Fruit fly (Drosophila melanogaster) whole organism, embryonic: ENCODE results near the gene CG33268.
A peak's percentile ranks its signal among the peaks of the same experiment; 100 is the strongest.

Source experiments
- Asciz ChIP-seq: fragments of 200-800 bp; sonication (Bioruptor generic); optimal IDR thresholded peaks from 2 replicates; lab custom pipeline; 2017; ENCODE audit warnings: missing biosample characterization, mild to moderate bottlenecking, missing genetic modification characterization, missing genetic modification reagents
- Atf-2 ChIP-seq: fragments of 200-800 bp; sonication (Bioruptor generic); optimal IDR thresholded peaks from 2 replicates; lab custom pipeline; 2016; ENCODE audit warnings: missing biosample characterization, missing genetic modification characterization
- Atf6 ChIP-seq: fragments of 200-800 bp; sonication (Bioruptor generic); IDR thresholded peaks from 2 replicates; pipeline ENCODE4 v1.3.6; 2022; ENCODE audit warnings: missing biosample characterization, missing genetic modification characterization
- CG10431 ChIP-seq: fragments of 200-800 bp; sonication (Bioruptor generic); optimal IDR thresholded peaks from 3 replicates; lab custom pipeline; 2018; ENCODE audit warnings: missing biosample characterization, mild to moderate bottlenecking, missing genetic modification characterization
- CG10959 ChIP-seq: fragments of 200-800 bp; sonication (Bioruptor generic); IDR thresholded peaks from 2 replicates; pipeline ENCODE4 v1.3.6; 2022; ENCODE audit warnings: missing biosample characterization, missing genetic modification characterization
- CG11085 ChIP-seq: fragments of 200-800 bp; sonication (Bioruptor generic); IDR thresholded peaks from 2 replicates; pipeline ENCODE4 v1.3.6; 2022; ENCODE audit warnings: missing biosample characterization, missing genetic modification characterization
- CG1647 ChIP-seq: fragments of 200-800 bp; sonication (Bioruptor generic); optimal IDR thresholded peaks from 3 replicates; lab custom pipeline; 2016; ENCODE audit warnings: missing biosample characterization, missing genetic modification characterization
- CG17186 ChIP-seq: fragments of 200-800 bp; sonication (Bioruptor generic); optimal IDR thresholded peaks from 3 replicates; lab custom pipeline; 2017; ENCODE audit warnings: missing biosample characterization, missing genetic modification reagents, missing genetic modification characterization
- CG17385 ChIP-seq: fragments of 200-800 bp; sonication (Bioruptor generic); optimal IDR thresholded peaks from 3 replicates; lab custom pipeline; 2018; ENCODE audit warnings: missing biosample characterization, mild to moderate bottlenecking, missing genetic modification characterization
- CG32532 ChIP-seq: fragments of 200-800 bp; sonication (Bioruptor generic); IDR thresholded peaks from 2 replicates; pipeline ENCODE4 v1.3.6; 2022; ENCODE audit warnings: missing biosample characterization, missing genetic modification characterization
- CG34376 ChIP-seq: fragments of 200-800 bp; sonication (Bioruptor generic); optimal IDR thresholded peaks from 2 replicates; lab custom pipeline; 2018; ENCODE audit warnings: missing biosample characterization, mild to moderate bottlenecking, missing genetic modification characterization
- CG3726 ChIP-seq: fragments of 200-800 bp; sonication (Bioruptor generic); IDR thresholded peaks from 3 replicates; pipeline ENCODE4, ENCODE4 v1.3.6; 2022; ENCODE audit warnings: missing biosample characterization, missing genetic modification characterization
- CG4617 ChIP-seq: fragments of 200-800 bp; sonication (Bioruptor generic); optimal IDR thresholded peaks from 3 replicates; lab custom pipeline; 2016; ENCODE audit warnings: missing biosample characterization, missing genetic modification characterization, borderline replicate concordance
- CG4730 ChIP-seq: fragments of 200-800 bp; sonication (Bioruptor generic); IDR thresholded peaks from 2 replicates; pipeline ENCODE4 v1.3.6; 2022; ENCODE audit warnings: missing biosample characterization, missing genetic modification characterization
- CG4854 ChIP-seq: fragments of 200-800 bp; sonication (Bioruptor generic); optimal IDR thresholded peaks from 2 replicates; lab custom pipeline; 2016; ENCODE audit warnings: missing biosample characterization, missing genetic modification characterization, inconsistent platforms
- CG6689 ChIP-seq: fragments of 200-800 bp; sonication (Bioruptor generic); IDR thresholded peaks from 2 replicates; pipeline ENCODE4 v1.3.6; 2022; ENCODE audit warnings: missing biosample characterization, missing genetic modification characterization
- CG7357 ChIP-seq: fragments of 200-800 bp; sonication (Bioruptor generic); IDR thresholded peaks from 3 replicates; pipeline ENCODE4 v1.3.6; 2022; ENCODE audit warnings: missing biosample characterization, missing genetic modification characterization
- CG8290 ChIP-seq, 3 experiments: fragments of 200-800 bp; sonication (Bioruptor generic); optimal IDR thresholded peaks; 2 replicates each; lab custom pipeline; 2016 to 2019; ENCODE audit warnings: missing biosample characterization in 3 of 3, missing genetic modification characterization in 3 of 3, mild to moderate bottlenecking in 2 of 3, moderate library complexity in 1 of 3
- CG9437 ChIP-seq: fragments of 200-800 bp; sonication (Bioruptor generic); optimal IDR thresholded peaks from 2 replicates; lab custom pipeline; 2018; ENCODE audit warnings: missing biosample characterization, mild to moderate bottlenecking, missing genetic modification characterization
- CHES-1-like ChIP-seq: fragments of 200-800 bp; sonication (Bioruptor generic); optimal IDR thresholded peaks from 2 replicates; lab custom pipeline; 2016; ENCODE audit warnings: missing biosample characterization, missing genetic modification characterization
- Chrac-16 ChIP-seq: fragments of 200-800 bp; sonication (Bioruptor generic); optimal IDR thresholded peaks from 3 replicates; lab custom pipeline; 2016; ENCODE audit warnings: missing biosample characterization, missing genetic modification characterization
- ERR ChIP-seq: fragments of 200-800 bp; sonication (Bioruptor generic); optimal IDR thresholded peaks from 2 replicates; lab custom pipeline; 2016; ENCODE audit warnings: missing biosample characterization, missing genetic modification characterization
- HmgD ChIP-seq: fragments of 200-800 bp; sonication (Bioruptor generic); optimal IDR thresholded peaks from 3 replicates; lab custom pipeline; 2016; ENCODE audit warnings: missing biosample characterization, missing genetic modification characterization
- Jarid2 ChIP-seq: fragments of 200-800 bp; sonication (Bioruptor generic); optimal IDR thresholded peaks from 3 replicates; lab custom pipeline; 2017; ENCODE audit warnings: mild to moderate bottlenecking, missing biosample characterization, missing genetic modification reagents, missing genetic modification characterization
- Mrtf ChIP-seq: fragments of 200-800 bp; sonication (Bioruptor generic); IDR thresholded peaks from 3 replicates; pipeline ENCODE4 v1.3.6; 2022; ENCODE audit warnings: missing biosample characterization, missing genetic modification characterization
- NC2α ChIP-seq: fragments of 200-800 bp; sonication (Bioruptor generic); optimal IDR thresholded peaks from 2 replicates; lab custom pipeline; 2016; ENCODE audit warnings: missing biosample characterization, missing genetic modification characterization
- Neu2 ChIP-seq: fragments of 200-800 bp; sonication (Bioruptor generic); optimal IDR thresholded peaks from 3 replicates; lab custom pipeline; 2016; ENCODE audit warnings: missing biosample characterization, missing genetic modification characterization, borderline replicate concordance
- Opbp ChIP-seq: fragments of 200-800 bp; sonication (Bioruptor generic); IDR thresholded peaks from 3 replicates; pipeline ENCODE4 v1.3.6; 2022; ENCODE audit warnings: missing biosample characterization, missing genetic modification characterization; ENCODE audit not compliant: partially characterized antibody
- Trl ChIP-seq, 3 experiments: fragments of >200 bp in 2 of 3; fragments of 200-800 bp in 1 of 3; sonication (Bioruptor generic) in 1 of 3; optimal IDR thresholded peaks; 2 replicates in 1 of 3; 3 replicates in 2 of 3; lab custom pipeline; 2016 to 2017; ENCODE audit warnings: missing biosample characterization in 1 of 3, missing genetic modification characterization in 1 of 3
- bigmax ChIP-seq: fragments of 200-800 bp; sonication (Bioruptor generic); optimal IDR thresholded peaks from 2 replicates; lab custom pipeline; 2018; ENCODE audit warnings: missing biosample characterization, mild to moderate bottlenecking, missing genetic modification characterization
- cg ChIP-seq: fragments of 200-800 bp; sonication (Bioruptor generic); optimal IDR thresholded peaks from 3 replicates; lab custom pipeline; 2019; ENCODE audit warnings: missing biosample characterization, mild to moderate bottlenecking, missing genetic modification characterization, moderate library complexity
- chif ChIP-seq, 2 experiments: fragments of 200-800 bp; sonication (Bioruptor generic); optimal IDR thresholded peaks; 3 replicates each; lab custom pipeline; 2016; ENCODE audit warnings: missing biosample characterization in 2 of 2, missing genetic modification characterization in 2 of 2
- dmrt99B ChIP-seq: fragments of 200-800 bp; sonication (Bioruptor generic); optimal IDR thresholded peaks from 2 replicates; lab custom pipeline; 2018; ENCODE audit warnings: missing biosample characterization, mild to moderate bottlenecking, missing genetic modification characterization, moderate library complexity
- fd3F ChIP-seq: fragments of 200-800 bp; sonication (Bioruptor generic); optimal IDR thresholded peaks from 2 replicates; lab custom pipeline; 2018; ENCODE audit warnings: missing biosample characterization, mild to moderate bottlenecking, missing genetic modification characterization, moderate library complexity
- h ChIP-seq: fragments of >200 bp; optimal IDR thresholded peaks from 2 replicates; lab custom pipeline; 2017
- ham ChIP-seq: fragments of 200-800 bp; sonication (Bioruptor generic); IDR thresholded peaks from 2 replicates; pipeline ENCODE4 v1.3.6; 2022; ENCODE audit warnings: missing biosample characterization, missing genetic modification characterization
- hth ChIP-seq: fragments of >200 bp; optimal IDR thresholded peaks from 2 replicates; lab custom pipeline; 2017; ENCODE audit warnings: inconsistent platforms
- ind ChIP-seq: fragments of 200-800 bp; sonication (Bioruptor generic); optimal IDR thresholded peaks from 3 replicates; lab custom pipeline; 2016; ENCODE audit warnings: missing biosample characterization, missing genetic modification characterization
- insv ChIP-seq, 2 experiments: fragments of 200-800 bp; sonication (Bioruptor generic); optimal IDR thresholded peaks; 3 replicates each; lab custom pipeline; 2016 to 2018; ENCODE audit warnings: missing biosample characterization in 2 of 2, missing genetic modification characterization in 2 of 2
- odd ChIP-seq: fragments of 200-800 bp; sonication (Bioruptor generic); optimal IDR thresholded peaks from 2 replicates; lab custom pipeline; 2017; ENCODE audit warnings: missing biosample characterization, mild to moderate bottlenecking, missing genetic modification characterization
- onecut ChIP-seq: fragments of 200-800 bp; sonication (Bioruptor generic); IDR thresholded peaks from 2 replicates; pipeline ENCODE4 v1.3.6; 2022; ENCODE audit warnings: missing biosample characterization, missing genetic modification characterization
- sc ChIP-seq, 3 experiments: fragments of >200 bp in 2 of 3; fragments of 200-800 bp in 1 of 3; sonication (Bioruptor generic) in 1 of 3; optimal IDR thresholded peaks; 2 replicates in 2 of 3; 3 replicates in 1 of 3; lab custom pipeline; 2017; ENCODE audit warnings: mild to moderate bottlenecking in 1 of 3, missing biosample characterization in 1 of 3, missing genetic modification characterization in 1 of 3, missing genetic modification reagents in 1 of 3
- sd ChIP-seq: fragments of 200-800 bp; sonication (Bioruptor generic); optimal IDR thresholded peaks from 3 replicates; lab custom pipeline; 2018; ENCODE audit warnings: missing biosample characterization, mild to moderate bottlenecking, missing genetic modification characterization, moderate library complexity
- sima ChIP-seq: fragments of 200-800 bp; sonication (Bioruptor generic); optimal IDR thresholded peaks from 2 replicates; lab custom pipeline; 2016; ENCODE audit warnings: missing biosample characterization, missing genetic modification characterization
- slbo ChIP-seq: fragments of 200-800 bp; sonication (Bioruptor generic); IDR thresholded peaks from 2 replicates; pipeline ENCODE4 v1.3.6; 2022; ENCODE audit warnings: missing biosample characterization, missing genetic modification characterization
- slp2 ChIP-seq: fragments of 200-800 bp; sonication (Bioruptor generic); optimal IDR thresholded peaks from 2 replicates; lab custom pipeline; 2016; ENCODE audit warnings: missing biosample characterization, missing genetic modification characterization
- stc ChIP-seq: fragments of 200-800 bp; sonication (Bioruptor generic); IDR thresholded peaks from 2 replicates; pipeline ENCODE4 v1.3.6; 2022; ENCODE audit warnings: missing biosample characterization, missing genetic modification characterization
- zf30C ChIP-seq: fragments of 200-800 bp; sonication (Bioruptor generic); optimal IDR thresholded peaks from 3 replicates; lab custom pipeline; 2018; ENCODE audit warnings: missing biosample characterization, mild to moderate bottlenecking, missing genetic modification characterization

Gene CG33268

dm6 chr3L:11587720-11588580, 3.1 kb downstream of the CG33268 start, which contains the start of gene rt (continued):
- TF ChIP-seq fd3F = no peak
- TF ChIP-seq slbo = no peak
- no peak for TF ChIP-seq HmgD (GFP tag; lab: Kevin White, UChicago)
- no peak for TF ChIP-seq CHES-1-like
- no peak for TF ChIP-seq CG7357 (GFP tag; lab: Robert Waterston, UW)
- TF ChIP-seq sima (GFP tag; lab: Kevin White, UChicago) = no peak
- peak; percentile 32; the same call in 1 of the 2 replicates for TF ChIP-seq CG32532 (GFP tag; lab: Robert Waterston, UW)
- no peak for TF ChIP-seq Atf6 (GFP tag; lab: Robert Waterston, UW)
- TF ChIP-seq ind = peak; percentile 47
- no peak for TF ChIP-seq slp2
- no peak for TF ChIP-seq cg (GFP tag; lab: Kevin White, UChicago)
- TF ChIP-seq zf30C = no peak
- no peak for TF ChIP-seq hth
- peak; percentile 46 for TF ChIP-seq onecut (GFP tag; lab: Robert Waterston, UW)
- TF ChIP-seq Atf-2 = peak; percentile 16
- TF ChIP-seq Opbp (GFP tag; lab: Robert Waterston, UW) = no peak
- no peak for TF ChIP-seq CG4730
- TF ChIP-seq dmrt99B (tag; lab: Kevin White, UChicago) = peak; percentile 53
- peak; percentile 50 for TF ChIP-seq CG17385
- TF ChIP-seq NC2α (GFP tag; lab: Kevin White, UChicago) = no peak
- TF ChIP-seq Chrac-16 (GFP tag; lab: Kevin White, UChicago) = peak; percentile 41
- TF ChIP-seq CG8290 (GFP tag; optimal IDR thresholded peaks at IDR 0.05; lab: Kevin White, UChicago) = peak; percentile 25
- TF ChIP-seq CG8290 (tag; optimal IDR thresholded peaks at IDR 0.05; lab: Kevin White, UChicago) = no peak
- no peak for TF ChIP-seq ERR (GFP tag; lab: Kevin White, UChicago)
- no peak for TF ChIP-seq sc (optimal IDR thresholded peaks at IDR 0.05; lab: Kevin White, UChicago)
- peak; percentile 47 for TF ChIP-seq sc (GFP tag; optimal IDR thresholded peaks at IDR 0.05; lab: Kevin White, UChicago)
- peak; percentile 25 for TF ChIP-seq odd
- TF ChIP-seq Asciz = peak; percentile 24
- TF ChIP-seq Mrtf (GFP tag; lab: Robert Waterston, UW) = peak; percentile 30; the same call in 1 of the 3 replicates
- no peak for TF ChIP-seq h
- TF ChIP-seq Neu2 (GFP tag; lab: Kevin White, UChicago) = no peak
- 0 out of 3 replicates have a peak, but pooled peaks have one; percentile 19 for TF ChIP-seq CG3726 (GFP tag; lab: Robert Waterston, UW)
- 0 out of 2 replicates have a peak, but pooled peaks have one; percentile 33 for TF ChIP-seq CG10959 (GFP tag; lab: Robert Waterston, UW)
- TF ChIP-seq sd (tag; lab: Kevin White, UChicago) = peak; percentile 90
- no peak for TF ChIP-seq CG4617 (GFP tag; lab: Kevin White, UChicago)
- TF ChIP-seq CG17186 = no peak
- TF ChIP-seq CG4854 (GFP tag; lab: Kevin White, UChicago) = peak; percentile 4
- TF ChIP-seq insv (GFP tag; optimal IDR thresholded peaks at IDR 0.05; lab: Kevin White, UChicago) = no peak
- TF ChIP-seq CG9437 (GFP tag; lab: Kevin White, UChicago) = peak; percentile 21
- no peak for TF ChIP-seq ham (GFP tag; lab: Robert Waterston, UW)
- no peak for TF ChIP-seq CG11085
- TF ChIP-seq CG10431 (GFP tag; lab: Kevin White, UChicago) = peak; percentile 17
- no peak for TF ChIP-seq Jarid2 (GFP tag; lab: Kevin White, UChicago)
- TF ChIP-seq CG6689 (GFP tag; lab: Robert Waterston, UW) = no peak; the same call in 1 of the 2 replicates
- TF ChIP-seq CG1647 (GFP tag; lab: Kevin White, UChicago) = no peak
- no peak for TF ChIP-seq CG34376
- TF ChIP-seq Trl (optimal IDR thresholded peaks at IDR 0.05; lab: Kevin White, UChicago) = no peak
- TF ChIP-seq Trl (GFP tag; optimal IDR thresholded peaks at IDR 0.05; lab: Kevin White, UChicago) = peak; percentile 39
- TF ChIP-seq chif (GFP tag; optimal IDR thresholded peaks at IDR 0.05; lab: Kevin White, UChicago) = peak; percentile 16 to 56
- no peak for TF ChIP-seq bigmax (GFP tag; lab: Kevin White, UChicago)
- 0 out of 2 replicates have a peak, but pooled peaks have one; percentile 24 for TF ChIP-seq stc
